Fruit fly (Drosophila melanogaster): ENCODE measurements around the gene Spase22-23.

The Spase22-23 gene

dm6 chr3R:24226744-24227143 is 3.1 kb downstream of the Spase22-23 start, which contains the start of the genes Spps and CG13609 (continued):
- TF ChIP-seq HmgZ (tag; optimal IDR thresholded peaks at IDR 0.05): peak; percentile 71
- no peak for TF ChIP-seq CG8765 (GFP tag; IDR thresholded peaks at IDR 0.05)
- TF ChIP-seq Asciz (GFP tag; optimal IDR thresholded peaks at IDR 0.05): no peak
- no peak for TF ChIP-seq CG10321 (GFP tag; IDR thresholded peaks at IDR 0.05)
- TF ChIP-seq caup (GFP tag; optimal IDR thresholded peaks at IDR 0.05; ENCODE audit: severe bottlenecking): peak; percentile 33
- no peak for TF ChIP-seq CG15011 (GFP tag; optimal IDR thresholded peaks at IDR 0.05)
- TF ChIP-seq CG6654 (GFP tag; optimal IDR thresholded peaks at IDR 0.05): no peak
- no peak for TF ChIP-seq lov (optimal IDR thresholded peaks at IDR 0.05)
- TF ChIP-seq lov (GFP tag; IDR thresholded peaks at IDR 0.05): no peak
- no peak for TF ChIP-seq onecut (GFP tag; IDR thresholded peaks at IDR 0.05)
- TF ChIP-seq CG2202 (tag; optimal IDR thresholded peaks at IDR 0.05): peak; percentile 1
- no peak for TF ChIP-seq chm (GFP tag; IDR thresholded peaks at IDR 0.05)
- peak; percentile 3 for TF ChIP-seq CG3281 (GFP tag; optimal IDR thresholded peaks at IDR 0.05)
- TF ChIP-seq dmrt99B (tag; optimal IDR thresholded peaks at IDR 0.05): no peak
- TF ChIP-seq h (optimal IDR thresholded peaks at IDR 0.05): no peak
- TF ChIP-seq CG7357 (GFP tag; IDR thresholded peaks at IDR 0.05): no peak
- TF ChIP-seq p53 (GFP tag; optimal IDR thresholded peaks at IDR 0.05): no peak
- no peak for TF ChIP-seq kay (GFP tag; optimal IDR thresholded peaks at IDR 0.05)
- TF ChIP-seq wor (GFP tag; IDR thresholded peaks at IDR 0.05): no peak
- no peak for TF ChIP-seq CG7786 (GFP tag; optimal IDR thresholded peaks at IDR 0.05)
- TF ChIP-seq CG6272 (GFP tag; IDR thresholded peaks at IDR 0.05): peak; percentile 36
- TF ChIP-seq Taf1 (GFP tag; IDR thresholded peaks at IDR 0.05): no peak
- TF ChIP-seq ranshi (GFP tag; IDR thresholded peaks at IDR 0.05): peak; percentile 28; the same call in 1 of the 2 replicates
- TF ChIP-seq Awh (GFP tag; IDR thresholded peaks at IDR 0.05): no peak
- TF ChIP-seq CG15269 (tag; optimal IDR thresholded peaks at IDR 0.05): no peak
- peak; percentile 34 for TF ChIP-seq mam (GFP tag; optimal IDR thresholded peaks at IDR 0.05)
- TF ChIP-seq fd96Cb (tag; optimal IDR thresholded peaks at IDR 0.05): no peak
- no peak for TF ChIP-seq Gug (GFP tag; IDR thresholded peaks at IDR 0.05)
- no peak for TF ChIP-seq NFAT (GFP tag; IDR thresholded peaks at IDR 0.05)
- peak; percentile 44 for TF ChIP-seq gro (GFP tag; optimal IDR thresholded peaks at IDR 0.05)
- no peak for TF ChIP-seq dan (GFP tag; IDR thresholded peaks at IDR 0.05)
- TF ChIP-seq CoRest (tag; optimal IDR thresholded peaks at IDR 0.05): peak; percentile 24
- no peak for TF ChIP-seq CG31388 (GFP tag; optimal IDR thresholded peaks at IDR 0.05)
- peak; percentile 95 for TF ChIP-seq hbn (GFP tag; IDR thresholded peaks at IDR 0.05; ENCODE audit: partially characterized antibody)
- no peak for TF ChIP-seq eyg (GFP tag; optimal IDR thresholded peaks at IDR 0.05)
- no peak for TF ChIP-seq CG32772 (GFP tag; IDR thresholded peaks at IDR 0.05)
- peak; percentile 47 for TF ChIP-seq lilli (GFP tag; optimal IDR thresholded peaks at IDR 0.05)
- TF ChIP-seq Mes4 (GFP tag; optimal IDR thresholded peaks at IDR 0.05): peak; percentile 3
- TF ChIP-seq CG34224 (GFP tag; IDR thresholded peaks at IDR 0.05; ENCODE audit: partially characterized antibody): peak; percentile 99
- no peak for TF ChIP-seq CG3726 (GFP tag; IDR thresholded peaks at IDR 0.05)
- TF ChIP-seq MESR4 (GFP tag; optimal IDR thresholded peaks at IDR 0.05): peak; percentile 87
- TF ChIP-seq CG4282 (GFP tag; optimal IDR thresholded peaks at IDR 0.05): no peak
- peak; percentile 37 for TF ChIP-seq CG14710 (tag; optimal IDR thresholded peaks at IDR 0.05)
- TF ChIP-seq CG12155 (GFP tag; optimal IDR thresholded peaks at IDR 0.05): no peak
- no peak for TF ChIP-seq odd (GFP tag; optimal IDR thresholded peaks at IDR 0.05)
- TF ChIP-seq CG10267 (tag; optimal IDR thresholded peaks at IDR 0.05): peak; percentile 40
- no peak for TF ChIP-seq CG16863 (GFP tag; optimal IDR thresholded peaks at IDR 0.05)
- no peak for TF ChIP-seq pan (optimal IDR thresholded peaks at IDR 0.05)
- peak in 1 of 2 experiments; percentile 4 for TF ChIP-seq pan (GFP tag; optimal IDR thresholded peaks at IDR 0.05 in 1 of 2, IDR thresholded peaks at IDR 0.05 in 1 of 2)
- TF ChIP-seq Hr51 (GFP tag; optimal IDR thresholded peaks at IDR 0.05): no peak
- TF ChIP-seq cwo (GFP tag; optimal IDR thresholded peaks at IDR 0.05): no peak
- peak; percentile 86 for TF ChIP-seq vnd (GFP tag; IDR thresholded peaks at IDR 0.05; ENCODE audit: partially characterized antibody)
- TF ChIP-seq HLH54F (GFP tag; optimal IDR thresholded peaks at IDR 0.05): no peak
